Fruit fly (Drosophila melanogaster): ENCODE data around the gene Sld5.
A peak's percentile ranks its signal among the peaks of the same experiment; 100 is the strongest.

The Sld5 gene

DNA sequence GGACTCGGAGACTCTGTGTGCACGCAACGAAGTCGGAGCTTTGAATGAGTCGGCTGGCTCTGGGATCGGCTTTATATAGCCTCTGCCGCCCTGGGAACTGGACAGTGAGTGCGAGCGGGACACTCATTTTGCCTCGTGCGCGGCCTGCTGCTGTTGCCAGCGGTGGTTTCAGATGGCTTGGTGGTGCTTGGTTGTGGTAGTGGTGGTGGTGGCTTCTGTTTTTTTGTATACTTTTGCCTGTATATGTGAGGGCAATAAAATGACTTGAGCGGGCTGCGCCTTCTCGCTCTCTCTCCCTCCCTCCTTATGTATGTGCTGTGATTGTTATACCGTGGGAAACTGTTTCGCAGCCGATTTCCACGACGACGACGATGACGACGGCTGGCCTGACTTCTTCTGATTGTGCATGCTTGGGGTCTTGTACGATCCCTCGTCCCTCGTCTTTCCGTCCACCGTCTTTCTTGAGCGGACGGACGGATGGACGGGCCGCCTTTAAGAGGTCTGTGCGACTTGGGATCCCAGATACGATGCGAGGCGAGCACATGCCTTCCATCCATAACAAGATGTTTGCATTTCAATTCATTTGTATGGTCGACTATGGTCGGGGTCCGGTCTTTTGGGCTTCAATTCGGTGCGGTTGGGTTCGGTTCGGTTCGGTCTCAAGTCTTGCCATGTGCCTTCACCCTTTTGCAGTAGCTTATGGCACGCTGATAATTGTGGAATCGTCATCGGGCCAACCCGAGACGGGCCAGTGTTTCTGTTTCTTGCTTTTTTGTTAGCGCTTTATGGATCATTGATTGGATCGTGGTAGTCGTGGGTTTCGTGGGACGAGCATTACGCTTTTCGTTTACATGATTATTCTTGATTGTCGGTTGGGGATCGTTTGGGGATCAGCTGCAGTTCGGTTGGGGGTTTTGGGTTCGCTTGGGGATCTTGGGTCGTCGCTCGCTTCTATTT, 50.1 kb downstream of the Sld5 start (continued):
- TF ChIP-seq GATAd (GFP tag; optimal IDR thresholded peaks at IDR 0.05) (no peak), foxo (GFP tag; optimal IDR thresholded peaks at IDR 0.05) (peak in 1 of 2 experiments; percentile 34), lola (GFP tag; optimal IDR thresholded peaks at IDR 0.05) (no peak), woc (GFP tag; optimal IDR thresholded peaks at IDR 0.05) (no peak), Abd-B (GFP tag; optimal IDR thresholded peaks at IDR 0.05) (no peak), pan (optimal IDR thresholded peaks at IDR 0.05) (no peak), Vsx2 (GFP tag; optimal IDR thresholded peaks at IDR 0.05; ENCODE audit: partially characterized antibody) (peak; percentile 18), sage (GFP tag; optimal IDR thresholded peaks at IDR 0.05) (no peak), h (GFP tag; optimal IDR thresholded peaks at IDR 0.05) (peak; percentile 85), fru (GFP tag; optimal IDR thresholded peaks at IDR 0.05) (peak; percentile 53)

All from whole organism, wandering third instar larva.